Worm (Caenorhabditis elegans) whole organism, L1 larva: Measurements from ENCODE around the gene rad-50.

ENCODE experiments used
- aha-1 ChIP-seq: fragments of 150-350 bp; optimal IDR thresholded peaks from 2 replicates; lab custom pipeline; 2014; ENCODE audit warnings: missing biosample characterization, missing genetic modification characterization
- ama-1 ChIP-seq: fragments of 150-350 bp; optimal IDR thresholded peaks from 2 replicates; lab custom pipeline; 2014
- ceh-88 ChIP-seq: fragments of 200-800 bp; sonication (Bioruptor generic); IDR thresholded peaks from 2 replicates; pipeline ENCODE4 v1.3.6; 2022; ENCODE audit warnings: missing genetic modification characterization, missing compliant biosample characterization
- egl-27 ChIP-seq, 2 experiments: fragments of 150-350 bp in 1 of 2; sonication (generic microtip); optimal IDR thresholded peaks; 3 replicates each; lab custom pipeline; 2017 to 2018; ENCODE audit warnings: missing biosample characterization in 2 of 2, missing genetic modification characterization in 2 of 2, missing genetic modification reagents in 2 of 2
- elt-3 ChIP-seq, 6 experiments: fragments of 150-350 bp in 1 of 6; sonication (generic microtip); optimal IDR thresholded peaks; 2 replicates each; lab custom pipeline; 2017 to 2018; ENCODE audit warnings: missing biosample characterization in 6 of 6, missing genetic modification characterization in 6 of 6, inconsistent platforms in 1 of 6
- fkh-10 ChIP-seq: sonication (generic microtip); optimal IDR thresholded peaks from 2 replicates; lab custom pipeline; 2017; ENCODE audit warnings: missing biosample characterization, missing genetic modification reagents, missing genetic modification characterization
- jun-1 ChIP-seq: fragments of 150-350 bp; optimal IDR thresholded peaks from 2 replicates; lab custom pipeline; 2014; ENCODE audit warnings: missing biosample characterization, missing genetic modification reagents, missing genetic modification characterization
- lin-13 ChIP-seq: fragments of 150-350 bp; optimal IDR thresholded peaks from 2 replicates; lab custom pipeline; 2014; ENCODE audit warnings: missing biosample characterization, missing genetic modification reagents, missing genetic modification characterization
- lin-39 ChIP-seq: fragments of 150-350 bp; optimal IDR thresholded peaks from 2 replicates; lab custom pipeline; 2014; ENCODE audit warnings: missing biosample characterization, missing genetic modification reagents, missing genetic modification characterization
- mep-1 ChIP-seq: fragments of 150-350 bp; optimal IDR thresholded peaks from 2 replicates; lab custom pipeline; 2014; ENCODE audit warnings: missing biosample characterization, missing genetic modification characterization
- nhr-237 ChIP-seq: fragments of 150-350 bp; optimal IDR thresholded peaks from 2 replicates; lab custom pipeline; 2014; ENCODE audit warnings: missing biosample characterization, missing genetic modification characterization
- pag-3 ChIP-seq: sonication (generic microtip); optimal IDR thresholded peaks from 2 replicates; lab custom pipeline; 2017; ENCODE audit warnings: missing genetic modification characterization, mild to moderate bottlenecking, missing compliant biosample characterization, antibody characterized with exemption, borderline replicate concordance; ENCODE audit not compliant: insufficient read depth
- unc-30 ChIP-seq: sonication (generic microtip); optimal IDR thresholded peaks from 2 replicates; lab custom pipeline; 2017; ENCODE audit warnings: missing biosample characterization, missing genetic modification characterization
- unc-62 ChIP-seq: fragments of 150-350 bp; optimal IDR thresholded peaks from 2 replicates; lab custom pipeline; 2014; ENCODE audit warnings: missing biosample characterization, missing genetic modification reagents, missing genetic modification characterization

ce11 chrV:12199474-12199873, 46.0 kb upstream of the rad-50 start:
- TF ChIP-seq elt-3 (tag; optimal IDR thresholded peaks at IDR 0.05; lab: Kevin White, UChicago) (peak in 1 of 6 experiments; percentile 92), jun-1 (tag; lab: Kevin White, UChicago) (no peak), pag-3 (no peak), unc-62 (GFP tag; lab: Kevin White, UChicago) (no peak), ama-1 (lab: Kevin White, UChicago) (no peak), ceh-88 (GFP tag; lab: Robert Waterston, UW) (no peak), mep-1 (tag; lab: Kevin White, UChicago) (no peak), unc-30 (tag; lab: Kevin White, UChicago) (no peak), fkh-10 (GFP tag; lab: Kevin White, UChicago) (no peak), nhr-237 (tag; lab: Kevin White, UChicago) (no peak), egl-27 (tag; optimal IDR thresholded peaks at IDR 0.05; lab: Kevin White, UChicago) (no peak), aha-1 (tag; lab: Kevin White, UChicago) (no peak), lin-39 (tag; lab: Kevin White, UChicago) (no peak), lin-13 (GFP tag; lab: Kevin White, UChicago) (no peak)
